Fruit fly (Drosophila melanogaster): ENCODE data around the gene Or85e.

Or85e gene

DNA sequence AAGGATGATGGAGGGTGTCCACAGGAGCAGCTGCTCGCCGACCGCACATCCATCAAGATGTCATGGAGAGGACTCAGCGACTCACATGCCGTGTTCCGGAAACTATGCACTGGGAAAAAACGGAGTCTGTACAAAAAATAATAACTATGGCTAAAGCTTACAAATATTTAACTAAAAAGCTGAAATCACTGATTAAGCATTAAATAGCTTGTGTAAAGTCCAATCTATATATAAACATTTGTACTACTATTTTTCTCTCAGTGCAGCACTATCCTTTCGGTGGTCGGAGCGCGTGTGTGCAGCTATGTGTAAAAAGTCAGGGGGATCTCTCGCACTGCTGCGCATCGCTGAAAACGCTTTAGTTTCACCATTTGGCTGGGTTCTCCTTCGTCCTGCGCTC is 39.5 kb downstream of the Or85e start (continued):
- TF ChIP-seq CG1602 (GFP tag; optimal IDR thresholded peaks at IDR 0.05) (no peak), Hsf (GFP tag; optimal IDR thresholded peaks at IDR 0.05) (no peak), Side (GFP tag; optimal IDR thresholded peaks at IDR 0.05) (no peak), bsh (GFP tag; optimal IDR thresholded peaks at IDR 0.05) (no peak), CG8924 (tag; optimal IDR thresholded peaks at IDR 0.05) (no peak), row (GFP tag; IDR thresholded peaks at IDR 0.05) (peak; percentile 36; the same call in 1 of the 3 replicates), CG6854 (GFP tag; optimal IDR thresholded peaks at IDR 0.05) (no peak), sima (GFP tag; optimal IDR thresholded peaks at IDR 0.05) (no peak), zfh1 (GFP tag; IDR thresholded peaks at IDR 0.05) (no peak; the same call in 2 of the 3 replicates), YL-1 (GFP tag; optimal IDR thresholded peaks at IDR 0.05) (no peak), dimm (GFP tag; IDR thresholded peaks at IDR 0.05) (no peak), CG16863 (GFP tag; optimal IDR thresholded peaks at IDR 0.05) (no peak), h (optimal IDR thresholded peaks at IDR 0.05) (no peak), CG4730 (GFP tag; IDR thresholded peaks at IDR 0.05) (no peak), Med (GFP tag) (peak; percentile 65), CG15011 (GFP tag; optimal IDR thresholded peaks at IDR 0.05) (no peak), prd (optimal IDR thresholded peaks at IDR 0.05) (no peak), prd (GFP tag; IDR thresholded peaks at IDR 0.05) (peak; percentile 47; the same call in 1 of the 3 replicates), CG18599 (GFP tag; optimal IDR thresholded peaks at IDR 0.05) (peak; percentile 25), pita (GFP tag; optimal IDR thresholded peaks at IDR 0.05) (no peak), CG11093 (GFP tag; IDR thresholded peaks at IDR 0.05) (no peak), al (GFP tag; IDR thresholded peaks at IDR 0.05) (no peak), dysf (GFP tag; IDR thresholded peaks at IDR 0.05) (0 out of 3 replicates have a peak, but pooled peaks have one; percentile 27), kay (GFP tag; optimal IDR thresholded peaks at IDR 0.05) (no peak), Meics (GFP tag; optimal IDR thresholded peaks at IDR 0.05) (no peak), Dfd (GFP tag; optimal IDR thresholded peaks at IDR 0.05) (no peak), CG13424 (tag; optimal IDR thresholded peaks at IDR 0.05) (no peak), MTF-1 (GFP tag; optimal IDR thresholded peaks at IDR 0.05; ENCODE audit: borderline replicate concordance) (no peak), Pdp1 (GFP tag; optimal IDR thresholded peaks at IDR 0.05) (no peak), zf30C (GFP tag; optimal IDR thresholded peaks at IDR 0.05) (no peak), CG12219 (GFP tag; optimal IDR thresholded peaks at IDR 0.05) (no peak), CG11696 (GFP tag; IDR thresholded peaks at IDR 0.05) (no peak), btn (GFP tag; optimal IDR thresholded peaks at IDR 0.05) (no peak), slbo (GFP tag; IDR thresholded peaks at IDR 0.05) (no peak), Taf1 (GFP tag; IDR thresholded peaks at IDR 0.05) (no peak), CG9215 (GFP tag; IDR thresholded peaks at IDR 0.05) (no peak), CG14441 (GFP tag; IDR thresholded peaks at IDR 0.05) (no peak), Dll (GFP tag; IDR thresholded peaks at IDR 0.05; ENCODE audit: partially characterized antibody) (no peak), CG8290 (GFP tag; optimal IDR thresholded peaks at IDR 0.05) (no peak), CG8290 (tag; optimal IDR thresholded peaks at IDR 0.05) (no peak), luna (GFP tag; optimal IDR thresholded peaks at IDR 0.05) (no peak), sob (GFP tag; IDR thresholded peaks at IDR 0.05) (no peak), sens-2 (GFP tag; IDR thresholded peaks at IDR 0.05) (no peak), br (optimal IDR thresholded peaks at IDR 0.05) (no peak), ash1 (GFP tag; optimal IDR thresholded peaks at IDR 0.05) (no peak), CG6765 (GFP tag; optimal IDR thresholded peaks at IDR 0.05) (no peak), dmrt99B (tag; optimal IDR thresholded peaks at IDR 0.05) (peak; percentile 5), exex (tag; optimal IDR thresholded peaks at IDR 0.05) (no peak), tio (GFP tag; optimal IDR thresholded peaks at IDR 0.05) (no peak), CG7839 (tag; optimal IDR thresholded peaks at IDR 0.05) (peak; percentile 16), CG14050 (GFP tag; IDR thresholded peaks at IDR 0.05) (no peak), Ptx1 (GFP tag; IDR thresholded peaks at IDR 0.05) (peak; percentile 50; the same call in 1 of the 2 replicates), CG9437 (GFP tag; optimal IDR thresholded peaks at IDR 0.05) (no peak), CG17186 (GFP tag; optimal IDR thresholded peaks at IDR 0.05) (no peak)

Measured in whole organism, embryonic.